Fruit fly (Drosophila melanogaster) whole organism, embryonic: ENCODE data around the gene CG44428.

Experiments
- Aef1 ChIP-seq: fragments of 200-800 bp; sonication (Bioruptor generic); IDR thresholded peaks from 3 replicates; pipeline ENCODE4 v1.3.6; 2022; ENCODE audit warnings: missing biosample characterization, missing genetic modification characterization
- B-H1 ChIP-seq: fragments of 200-800 bp; sonication (Bioruptor generic); IDR thresholded peaks from 3 replicates; pipeline ENCODE4 v1.3.6; 2022; ENCODE audit warnings: missing biosample characterization, missing genetic modification characterization
- CG10209 ChIP-seq: fragments of 200-800 bp; sonication (Bioruptor generic); optimal IDR thresholded peaks from 3 replicates; lab custom pipeline; 2017; ENCODE audit warnings: missing biosample characterization, mild to moderate bottlenecking, missing genetic modification characterization, missing genetic modification reagents
- CG12391 ChIP-seq: fragments of 200-800 bp; sonication (Bioruptor generic); optimal IDR thresholded peaks from 3 replicates; lab custom pipeline; 2018; ENCODE audit warnings: missing biosample characterization, mild to moderate bottlenecking, missing genetic modification characterization, moderate library complexity
- CG13624 ChIP-seq: fragments of 200-800 bp; sonication (Bioruptor generic); optimal IDR thresholded peaks from 2 replicates; lab custom pipeline; 2016; ENCODE audit warnings: missing biosample characterization, missing genetic modification characterization
- CG14441 ChIP-seq: fragments of 200-800 bp; sonication (Bioruptor generic); IDR thresholded peaks from 2 replicates; pipeline ENCODE4 v1.3.6; 2022; ENCODE audit warnings: missing biosample characterization, missing genetic modification characterization
- CG14667 ChIP-seq: fragments of 200-800 bp; sonication (Bioruptor generic); IDR thresholded peaks from 2 replicates; pipeline ENCODE4 v1.3.6; 2022; ENCODE audit warnings: missing biosample characterization, missing genetic modification characterization
- CG16863 ChIP-seq: fragments of 200-800 bp; sonication (Bioruptor generic); optimal IDR thresholded peaks from 3 replicates; lab custom pipeline; 2016; ENCODE audit warnings: missing biosample characterization, missing genetic modification characterization
- CG17359 ChIP-seq: fragments of 200-800 bp; sonication (Bioruptor generic); optimal IDR thresholded peaks from 3 replicates; lab custom pipeline; 2018; ENCODE audit warnings: missing biosample characterization, mild to moderate bottlenecking, missing genetic modification characterization, moderate library complexity
- CG17612 ChIP-seq: fragments of 200-800 bp; sonication (Bioruptor generic); IDR thresholded peaks from 2 replicates; pipeline ENCODE4 v1.3.6; 2022; ENCODE audit warnings: missing biosample characterization, missing genetic modification characterization
- CG17912 ChIP-seq: fragments of 200-800 bp; sonication (Bioruptor generic); optimal IDR thresholded peaks from 2 replicates; lab custom pipeline; 2018; ENCODE audit warnings: missing biosample characterization, mild to moderate bottlenecking, missing genetic modification characterization
- CG30403 ChIP-seq: fragments of 200-800 bp; sonication (Bioruptor generic); optimal IDR thresholded peaks from 3 replicates; lab custom pipeline; 2016; ENCODE audit warnings: missing biosample characterization, missing genetic modification characterization
- CG33213 ChIP-seq: fragments of 200-800 bp; sonication (Bioruptor generic); optimal IDR thresholded peaks from 3 replicates; lab custom pipeline; 2016; ENCODE audit warnings: missing biosample characterization, missing genetic modification characterization
- CG4282 ChIP-seq: fragments of 200-800 bp; sonication (Bioruptor generic); optimal IDR thresholded peaks from 2 replicates; lab custom pipeline; 2016; ENCODE audit warnings: missing biosample characterization, missing genetic modification characterization
- CG4424 ChIP-seq: fragments of 200-800 bp; sonication (Bioruptor generic); optimal IDR thresholded peaks from 3 replicates; lab custom pipeline; 2016; ENCODE audit warnings: missing biosample characterization, missing genetic modification characterization
- CG7745 ChIP-seq: fragments of 200-800 bp; sonication (Bioruptor generic); optimal IDR thresholded peaks from 2 replicates; lab custom pipeline; 2018; ENCODE audit warnings: missing biosample characterization, mild to moderate bottlenecking, missing genetic modification characterization, moderate library complexity
- CG7786 ChIP-seq: fragments of 200-800 bp; sonication (Bioruptor generic); optimal IDR thresholded peaks from 2 replicates; lab custom pipeline; 2016; ENCODE audit warnings: missing biosample characterization, missing genetic modification characterization
- CG8089 ChIP-seq: fragments of 200-800 bp; sonication (Bioruptor generic); optimal IDR thresholded peaks from 3 replicates; lab custom pipeline; 2016; ENCODE audit warnings: missing biosample characterization, missing genetic modification characterization
- Dip2 ChIP-seq: fragments of 200-800 bp; sonication (Bioruptor generic); IDR thresholded peaks from 2 replicates; pipeline ENCODE4 v1.3.6; 2022; ENCODE audit warnings: missing biosample characterization, missing genetic modification characterization
- Doc2 ChIP-seq: fragments of 200-800 bp; sonication (Bioruptor generic); IDR thresholded peaks from 2 replicates; pipeline ENCODE4 v1.3.6; 2022; ENCODE audit warnings: missing biosample characterization, missing genetic modification characterization
- HmgZ ChIP-seq: fragments of 200-800 bp; sonication (Bioruptor generic); optimal IDR thresholded peaks from 2 replicates; lab custom pipeline; 2018; ENCODE audit warnings: missing biosample characterization, mild to moderate bottlenecking, missing genetic modification characterization
- Pdp1 ChIP-seq, 2 experiments: fragments of 200-800 bp; sonication (Bioruptor generic); optimal IDR thresholded peaks; 3 replicates each; lab custom pipeline; 2016; ENCODE audit warnings: missing biosample characterization in 2 of 2, missing genetic modification characterization in 2 of 2, mild to moderate bottlenecking in 1 of 2, moderate library complexity in 1 of 2
- Ravus ChIP-seq: fragments of 200-800 bp; sonication (Bioruptor generic); IDR thresholded peaks from 2 replicates; pipeline ENCODE4 v1.3.6; 2022; ENCODE audit warnings: missing biosample characterization, missing genetic modification characterization
- Scr ChIP-seq: fragments of 200-800 bp; sonication (Bioruptor generic); IDR thresholded peaks from 2 replicates; pipeline ENCODE4 v1.3.6; 2022; ENCODE audit warnings: missing biosample characterization, missing genetic modification characterization; ENCODE audit not compliant: partially characterized antibody
- Usf ChIP-seq: fragments of 200-800 bp; sonication (Bioruptor generic); optimal IDR thresholded peaks from 2 replicates; lab custom pipeline; 2017; ENCODE audit warnings: missing genotype, missing biosample characterization, missing genetic modification characterization
- al ChIP-seq: fragments of 200-800 bp; sonication (Bioruptor generic); IDR thresholded peaks from 2 replicates; pipeline ENCODE4 v1.3.6; 2022; ENCODE audit warnings: missing biosample characterization, missing genetic modification characterization
- chm ChIP-seq: fragments of 200-800 bp; sonication (Bioruptor generic); IDR thresholded peaks from 2 replicates; pipeline ENCODE4 v1.3.6; 2022; ENCODE audit warnings: missing biosample characterization, missing genetic modification characterization
- chn ChIP-seq: fragments of 200-800 bp; sonication (Bioruptor generic); optimal IDR thresholded peaks from 2 replicates; lab custom pipeline; 2016; ENCODE audit warnings: missing biosample characterization, missing genetic modification characterization
- crol ChIP-seq: fragments of 200-800 bp; sonication (Bioruptor generic); IDR thresholded peaks from 2 replicates; pipeline ENCODE4 v1.3.6; 2022; ENCODE audit warnings: missing biosample characterization, missing genetic modification characterization
- cwo ChIP-seq: fragments of 200-800 bp; sonication (Bioruptor generic); optimal IDR thresholded peaks from 3 replicates; lab custom pipeline; 2017; ENCODE audit warnings: missing biosample characterization, missing genetic modification characterization, mild to moderate bottlenecking, moderate library complexity, missing genetic modification reagents
- dmrt99B ChIP-seq: fragments of 200-800 bp; sonication (Bioruptor generic); optimal IDR thresholded peaks from 2 replicates; lab custom pipeline; 2018; ENCODE audit warnings: missing biosample characterization, mild to moderate bottlenecking, missing genetic modification characterization, moderate library complexity
- esg ChIP-seq: fragments of 200-800 bp; sonication (Bioruptor generic); conservative IDR thresholded peaks from 2 replicates; pipeline ENCODE4 v1.3.6; 2022; ENCODE audit warnings: missing biosample characterization, missing genetic modification characterization
- gem ChIP-seq: fragments of 200-800 bp; sonication (Bioruptor generic); optimal IDR thresholded peaks from 2 replicates; lab custom pipeline; 2019; ENCODE audit warnings: missing biosample characterization, mild to moderate bottlenecking, missing genetic modification characterization, moderate library complexity
- ken ChIP-seq: fragments of 200-800 bp; sonication (Bioruptor generic); IDR thresholded peaks from 3 replicates; pipeline ENCODE4 v1.3.6; 2022; ENCODE audit warnings: missing biosample characterization, missing genetic modification characterization
- lmd ChIP-seq: fragments of 200-800 bp; sonication (Bioruptor generic); IDR thresholded peaks from 2 replicates; pipeline ENCODE4 v1.3.6; 2022; ENCODE audit warnings: missing biosample characterization, missing genetic modification characterization
- nmo ChIP-seq: fragments of 200-800 bp; sonication (Bioruptor generic); optimal IDR thresholded peaks from 2 replicates; lab custom pipeline; 2018; ENCODE audit warnings: missing biosample characterization, mild to moderate bottlenecking, missing genetic modification characterization, moderate library complexity
- otp ChIP-seq: fragments of 200-800 bp; sonication (Bioruptor generic); IDR thresholded peaks from 3 replicates; pipeline ENCODE4, ENCODE4 v1.3.6; 2022; ENCODE audit warnings: missing biosample characterization, missing genetic modification characterization
- pan ChIP-seq, 4 experiments: fragments of >200 bp in 3 of 4; fragments of 200-800 bp in 1 of 4; sonication (Bioruptor generic) in 1 of 4; optimal IDR thresholded peaks in 3 of 4; IDR thresholded peaks in 1 of 4; 2 replicates each; pipeline versions ENCODE4 v1.3.6 to Lab custom; 2017 to 2022; ENCODE audit warnings: missing biosample characterization in 2 of 4, missing genetic modification characterization in 2 of 4, mixed read lengths in 1 of 4
- psq ChIP-seq: fragments of 200-800 bp; sonication (Bioruptor generic); optimal IDR thresholded peaks from 2 replicates; lab custom pipeline; 2017; ENCODE audit warnings: missing biosample characterization, missing genetic modification characterization
- row ChIP-seq: fragments of 200-800 bp; sonication (Bioruptor generic); IDR thresholded peaks from 3 replicates; pipeline ENCODE4 v1.3.6; 2022; ENCODE audit warnings: missing biosample characterization, missing genetic modification characterization
- sima ChIP-seq: fragments of 200-800 bp; sonication (Bioruptor generic); optimal IDR thresholded peaks from 2 replicates; lab custom pipeline; 2016; ENCODE audit warnings: missing biosample characterization, missing genetic modification characterization
- tgo ChIP-seq: fragments of 200-800 bp; sonication (Bioruptor generic); IDR thresholded peaks from 3 replicates; pipeline ENCODE4 v1.3.6; 2022; ENCODE audit warnings: missing biosample characterization, missing genetic modification characterization
- wdn ChIP-seq: fragments of 200-800 bp; sonication (Bioruptor generic); IDR thresholded peaks from 2 replicates; pipeline ENCODE4 v1.3.6; 2022; ENCODE audit warnings: missing biosample characterization, missing genetic modification characterization
- yki ChIP-seq: fragments of >200 bp; optimal IDR thresholded peaks from 3 replicates; lab custom pipeline; 2018
- zfh1 ChIP-seq: fragments of 200-800 bp; sonication (Bioruptor generic); IDR thresholded peaks from 3 replicates; pipeline ENCODE4 v1.3.6; 2022; ENCODE audit warnings: missing biosample characterization, missing genetic modification characterization
- zfh2 ChIP-seq: fragments of 200-800 bp; sonication (Bioruptor generic); optimal IDR thresholded peaks from 2 replicates; lab custom pipeline; 2016; ENCODE audit warnings: missing biosample characterization, missing genetic modification characterization

CG44428 gene

dm6 chrX:13568127-13568526, 38.1 kb upstream of the CG44428 start (continued):
- TF ChIP-seq CG7786 (no peak), CG16863 (GFP tag; lab: Kevin White, UChicago) (no peak), CG10209 (GFP tag; lab: Kevin White, UChicago) (peak; percentile 1), sima (GFP tag; lab: Kevin White, UChicago) (no peak), ken (GFP tag; lab: Robert Waterston, UW) (0 out of 3 replicates have a peak, but pooled peaks have one; percentile 45), chn (no peak), CG30403 (peak; percentile 25), CG4424 (GFP tag; lab: Kevin White, UChicago) (no peak), Pdp1 (GFP tag; optimal IDR thresholded peaks at IDR 0.05; lab: Kevin White, UChicago) (peak in 1 of 2 experiments; percentile 10), wdn (GFP tag; lab: Robert Waterston, UW) (no peak), Scr (GFP tag; lab: Robert Waterston, UW) (no peak), gem (tag; lab: Kevin White, UChicago) (peak; percentile 46), al (GFP tag; lab: Robert Waterston, UW) (no peak), CG8089 (GFP tag; lab: Kevin White, UChicago) (no peak), Doc2 (GFP tag; lab: Robert Waterston, UW) (no peak), CG14441 (GFP tag; lab: Robert Waterston, UW) (peak; percentile 45; the same call in 1 of the 2 replicates), zfh2 (GFP tag; lab: Kevin White, UChicago) (peak; percentile 4), lmd (GFP tag; lab: Robert Waterston, UW) (peak; percentile 39; the same call in 1 of the 2 replicates), CG17912 (GFP tag; lab: Kevin White, UChicago) (no peak), Aef1 (0 out of 3 replicates have a peak, but pooled peaks have one; percentile 18), CG12391 (tag; lab: Kevin White, UChicago) (peak; percentile 4), psq (no peak), row (GFP tag; lab: Robert Waterston, UW) (peak; percentile 55; the same call in 2 of the 3 replicates), B-H1 (GFP tag; lab: Robert Waterston, UW) (no peak), Dip2 (GFP tag; lab: Robert Waterston, UW) (no peak), CG4282 (GFP tag; lab: Kevin White, UChicago) (no peak), CG33213 (no peak), dmrt99B (tag; lab: Kevin White, UChicago) (peak; percentile 47), otp (GFP tag; lab: Robert Waterston, UW) (0 out of 3 replicates have a peak, but pooled peaks have one; percentile 17), nmo (GFP tag; lab: Kevin White, UChicago) (peak; percentile 4), CG7745 (tag; lab: Kevin White, UChicago) (no peak), tgo (peak; percentile 48), esg (0 out of 2 replicates have a peak, but pooled peaks have one; percentile 22), Usf (no peak), HmgZ (tag; lab: Kevin White, UChicago) (no peak), yki (lab: Kevin White, UChicago) (no peak), crol (GFP tag; lab: Robert Waterston, UW) (no peak), CG14667 (GFP tag; lab: Robert Waterston, UW) (peak; percentile 25; the same call in 1 of the 2 replicates), CG17359 (peak; percentile 24), zfh1 (GFP tag; lab: Robert Waterston, UW) (peak; percentile 50; the same call in 1 of the 3 replicates), chm (GFP tag; lab: Robert Waterston, UW) (no peak), Ravus (GFP tag; lab: Robert Waterston, UW) (no peak), pan (optimal IDR thresholded peaks at IDR 0.05; lab: Kevin White, UChicago) (no peak), pan (GFP tag; optimal IDR thresholded peaks at IDR 0.05 in 1 of 2, IDR thresholded peaks at IDR 0.05 in 1 of 2) (peak in 1 of 2 experiments; percentile 52), CG13624 (GFP tag; lab: Kevin White, UChicago) (peak; percentile 6), CG17612 (GFP tag; lab: Robert Waterston, UW) (no peak), cwo (GFP tag; lab: Kevin White, UChicago) (no peak)
- TF ChIP-seq, all 482 proteins: peak for 81
